Worm (Caenorhabditis elegans) whole organism, young adult: ENCODE data around the gene Y22D7AL.10.

Source experiments
- B0019.2 ChIP-seq: fragments of 200-800 bp; sonication (Bioruptor generic); conservative IDR thresholded peaks from 2 replicates; pipeline ENCODE4 v1.3.6; 2022; ENCODE audit warnings: missing genetic modification reagents, missing genetic modification characterization, missing compliant biosample characterization
- B0261.1 ChIP-seq: sonication (generic microtip); optimal IDR thresholded peaks from 2 replicates; lab custom pipeline; 2016; ENCODE audit warnings: mild to moderate bottlenecking, missing genetic modification characterization, moderate library complexity, missing compliant biosample characterization
- C17E4.6 ChIP-seq: fragments of 200-800 bp; sonication (Bioruptor generic); IDR thresholded peaks from 2 replicates; pipeline ENCODE4 v1.3.6; 2022; ENCODE audit warnings: missing genetic modification reagents, missing genetic modification characterization, missing compliant biosample characterization
- F10E7.11 ChIP-seq: sonication (generic microtip); optimal IDR thresholded peaks from 2 replicates; lab custom pipeline; 2017; ENCODE audit warnings: mild to moderate bottlenecking, missing genetic modification characterization, moderate library complexity, missing compliant biosample characterization
- F22D6.2 ChIP-seq: sonication (generic microtip); optimal IDR thresholded peaks from 2 replicates; lab custom pipeline; 2016; ENCODE audit warnings: mild to moderate bottlenecking, missing genetic modification characterization, missing compliant biosample characterization
- F39B2.1 ChIP-seq: fragments of 200-800 bp; sonication (Bioruptor generic); IDR thresholded peaks from 2 replicates; pipeline ENCODE4 v1.3.6; 2022; ENCODE audit warnings: missing genetic modification reagents, missing genetic modification characterization, missing compliant biosample characterization
- K12H6.12 ChIP-seq: fragments of 200-800 bp; sonication (Bioruptor generic); optimal IDR thresholded peaks from 2 replicates; lab custom pipeline; 2018; ENCODE audit warnings: mild to moderate bottlenecking, missing genetic modification characterization, missing compliant biosample characterization
- Y53F4B.3 ChIP-seq: fragments of 200-800 bp; sonication (Bioruptor generic); IDR thresholded peaks from 2 replicates; pipeline ENCODE4 v1.3.6; 2022; ENCODE audit warnings: missing genetic modification reagents, missing genetic modification characterization, missing compliant biosample characterization
- akir-1 ChIP-seq: fragments of 200-800 bp; sonication (Bioruptor generic); optimal IDR thresholded peaks from 2 replicates; lab custom pipeline; 2018; ENCODE audit warnings: mild to moderate bottlenecking, missing genetic modification characterization, moderate library complexity, missing compliant biosample characterization
- ama-1 ChIP-seq, 3 experiments: fragments of 150-350 bp in 1 of 3; sonication (generic microtip) in 2 of 3; optimal IDR thresholded peaks; 2 replicates each; lab custom pipeline; 2014 to 2018; ENCODE audit warnings: missing biosample characterization in 2 of 3, missing genetic modification characterization in 2 of 3, missing genetic modification reagents in 2 of 3
- atf-7 ChIP-seq: sonication (generic microtip); optimal IDR thresholded peaks from 2 replicates; lab custom pipeline; 2017; ENCODE audit warnings: mild to moderate bottlenecking, missing genetic modification characterization, missing compliant biosample characterization
- athp-1 ChIP-seq: sonication (generic microtip); optimal IDR thresholded peaks from 2 replicates; lab custom pipeline; 2017; ENCODE audit warnings: mild to moderate bottlenecking, missing genetic modification characterization, missing compliant biosample characterization
- cebp-1 ChIP-seq, 2 experiments: fragments of 200-800 bp in 1 of 2; sonication (Bioruptor generic) in 1 of 2; sonication (generic microtip) in 1 of 2; IDR thresholded peaks in 1 of 2; optimal IDR thresholded peaks in 1 of 2; 2 replicates each; pipeline versions ENCODE4 v1.3.6 to Lab custom; 2017 to 2022; ENCODE audit warnings: missing compliant biosample characterization in 2 of 2, missing genetic modification characterization in 2 of 2, mild to moderate bottlenecking in 1 of 2, missing genetic modification reagents in 1 of 2, moderate library complexity in 1 of 2
- cebp-2 ChIP-seq: fragments of 200-800 bp; sonication (Bioruptor generic); IDR thresholded peaks from 2 replicates; pipeline ENCODE4 v1.3.6; 2022; ENCODE audit warnings: missing genetic modification characterization, missing compliant biosample characterization
- ceh-91 ChIP-seq: fragments of 200-800 bp; sonication (Bioruptor generic); IDR thresholded peaks from 2 replicates; pipeline ENCODE4 v1.3.6; 2022; ENCODE audit warnings: missing genetic modification reagents, missing genetic modification characterization, missing compliant biosample characterization
- chd-7 ChIP-seq: sonication (generic microtip); optimal IDR thresholded peaks from 2 replicates; lab custom pipeline; 2016; ENCODE audit warnings: mild to moderate bottlenecking, missing genetic modification characterization, moderate library complexity, missing compliant biosample characterization
- dpff-1 ChIP-seq: sonication (generic microtip); optimal IDR thresholded peaks from 2 replicates; lab custom pipeline; 2017; ENCODE audit warnings: mild to moderate bottlenecking, missing genetic modification characterization, missing compliant biosample characterization
- dpl-1 ChIP-seq: fragments of 150-350 bp; optimal IDR thresholded peaks from 2 replicates; lab custom pipeline; 2014; ENCODE audit warnings: missing biosample characterization, missing genetic modification reagents, missing genetic modification characterization
- efl-1 ChIP-seq: fragments of 150-350 bp; optimal IDR thresholded peaks from 2 replicates; lab custom pipeline; 2014; ENCODE audit warnings: missing biosample characterization, missing genetic modification reagents, missing genetic modification characterization
- egl-18 ChIP-seq: fragments of 200-800 bp; sonication (Bioruptor generic); IDR thresholded peaks from 2 replicates; pipeline ENCODE4 v1.3.6; 2022; ENCODE audit warnings: missing genetic modification reagents, missing genetic modification characterization, missing compliant biosample characterization
- ets-4 ChIP-seq: fragments of 200-800 bp; sonication (Bioruptor generic); optimal IDR thresholded peaks from 2 replicates; lab custom pipeline; 2018; ENCODE audit warnings: mild to moderate bottlenecking, missing genetic modification characterization, missing compliant biosample characterization
- fkh-3 ChIP-seq: sonication (generic microtip); optimal IDR thresholded peaks from 2 replicates; lab custom pipeline; 2016; ENCODE audit warnings: mild to moderate bottlenecking, missing genetic modification characterization, missing compliant biosample characterization
- him-1 ChIP-seq: sonication (generic microtip); optimal IDR thresholded peaks from 2 replicates; lab custom pipeline; 2016; ENCODE audit warnings: missing genotype, missing genetic modification reagents, missing genetic modification characterization, missing compliant biosample characterization
- hlh-26 ChIP-seq: fragments of 200-800 bp; sonication (Bioruptor generic); conservative IDR thresholded peaks from 2 replicates; pipeline ENCODE4 v1.3.6; 2022; ENCODE audit warnings: missing genetic modification reagents, missing genetic modification characterization, missing compliant biosample characterization
- hmg-1.2 ChIP-seq: fragments of 200-800 bp; sonication (Bioruptor generic); IDR thresholded peaks from 2 replicates; pipeline ENCODE4 v1.3.6; 2022; ENCODE audit warnings: missing genetic modification reagents, missing genetic modification characterization, missing compliant biosample characterization
- hrde-1 ChIP-seq: sonication (generic microtip); optimal IDR thresholded peaks from 2 replicates; lab custom pipeline; 2016; ENCODE audit warnings: missing genetic modification characterization, mild to moderate bottlenecking, missing compliant biosample characterization, moderate library complexity, missing genotype, missing genetic modification reagents, borderline replicate concordance
- let-607 ChIP-seq, 2 experiments: fragments of 200-800 bp in 1 of 2; sonication (Bioruptor generic) in 1 of 2; sonication (generic microtip) in 1 of 2; optimal IDR thresholded peaks; 2 replicates each; lab custom pipeline; 2016 to 2018; ENCODE audit warnings: mild to moderate bottlenecking in 2 of 2, missing compliant biosample characterization in 2 of 2, missing genetic modification characterization in 2 of 2, moderate library complexity in 2 of 2, missing genotype in 1 of 2
- lin-26 ChIP-seq: fragments of 200-800 bp; sonication (Bioruptor generic); IDR thresholded peaks from 2 replicates; pipeline ENCODE4 v1.3.6; 2022; ENCODE audit warnings: missing genetic modification reagents, missing genetic modification characterization, missing compliant biosample characterization
- lin-40 ChIP-seq: sonication (generic microtip); optimal IDR thresholded peaks from 2 replicates; lab custom pipeline; 2016; ENCODE audit warnings: missing genetic modification characterization, mild to moderate bottlenecking, missing compliant biosample characterization, missing genotype, missing genetic modification reagents
- madf-6 ChIP-seq: fragments of 200-800 bp; sonication (Bioruptor generic); IDR thresholded peaks from 2 replicates; pipeline ENCODE4 v1.3.6; 2022; ENCODE audit warnings: missing genetic modification reagents, missing genetic modification characterization, missing compliant biosample characterization
- madf-8 ChIP-seq: fragments of 200-800 bp; sonication (Bioruptor generic); conservative IDR thresholded peaks from 2 replicates; pipeline ENCODE4 v1.3.6; 2022; ENCODE audit warnings: missing genetic modification reagents, missing genetic modification characterization, missing compliant biosample characterization
- mcd-1 ChIP-seq: fragments of 200-800 bp; sonication (Bioruptor generic); IDR thresholded peaks from 2 replicates; pipeline ENCODE4 v1.3.6; 2022; ENCODE audit warnings: missing genetic modification reagents, missing genetic modification characterization, missing compliant biosample characterization
- nhr-80 ChIP-seq: sonication (generic microtip); optimal IDR thresholded peaks from 2 replicates; lab custom pipeline; 2016; ENCODE audit warnings: missing genetic modification characterization, missing compliant biosample characterization
- nhr-90 ChIP-seq: sonication (generic microtip); optimal IDR thresholded peaks from 2 replicates; lab custom pipeline; 2016; ENCODE audit warnings: missing genotype, mild to moderate bottlenecking, missing genetic modification characterization, missing compliant biosample characterization
- pbrm-1 ChIP-seq: fragments of 200-800 bp; sonication (Bioruptor generic); IDR thresholded peaks from 2 replicates; pipeline ENCODE4 v1.3.6; 2022; ENCODE audit warnings: missing genetic modification reagents, missing genetic modification characterization, missing compliant biosample characterization
- rec-8 ChIP-seq, 2 experiments: sonication (generic microtip); optimal IDR thresholded peaks; 2 replicates each; lab custom pipeline; 2016; ENCODE audit warnings: mild to moderate bottlenecking in 2 of 2, missing genetic modification characterization in 2 of 2, missing genetic modification reagents in 2 of 2, missing genotype in 2 of 2, missing biosample characterization in 1 of 2, missing compliant biosample characterization in 1 of 2, moderate library complexity in 1 of 2
- sdz-38 ChIP-seq: sonication (generic microtip); optimal IDR thresholded peaks from 2 replicates; lab custom pipeline; 2016; ENCODE audit warnings: missing genotype, missing genetic modification characterization, missing compliant biosample characterization
- snpc-4 ChIP-seq, 5 experiments: fragments of 150-350 bp in 1 of 5; sonication (generic microtip) in 4 of 5; optimal IDR thresholded peaks; 2 replicates each; lab custom pipeline; 2014 to 2018; ENCODE audit warnings: missing genetic modification characterization in 5 of 5, missing biosample characterization in 3 of 5, antibody characterized with exemption in 2 of 5, mild to moderate bottlenecking in 2 of 5, missing compliant biosample characterization in 2 of 5, missing genotype in 2 of 5, moderate library complexity in 2 of 5, missing genetic modification reagents in 1 of 5
- somi-1 ChIP-seq: fragments of 200-800 bp; sonication (Bioruptor generic); optimal IDR thresholded peaks from 2 replicates; lab custom pipeline; 2018; ENCODE audit warnings: mild to moderate bottlenecking, missing genetic modification characterization, missing compliant biosample characterization
- tlf-1 ChIP-seq: fragments of 200-800 bp; sonication (Bioruptor generic); optimal IDR thresholded peaks from 2 replicates; lab custom pipeline; 2018; ENCODE audit warnings: mild to moderate bottlenecking, missing genetic modification characterization, missing compliant biosample characterization
- unc-62 ChIP-seq: fragments of 150-350 bp; optimal IDR thresholded peaks from 2 replicates; lab custom pipeline; 2014; ENCODE audit warnings: missing biosample characterization, missing genetic modification reagents, missing genetic modification characterization
- zim-3 ChIP-seq: sonication (generic microtip); optimal IDR thresholded peaks from 2 replicates; lab custom pipeline; 2017; ENCODE audit warnings: mild to moderate bottlenecking, missing genetic modification characterization, moderate library complexity, missing compliant biosample characterization
- ztf-3 ChIP-seq: fragments of 200-800 bp; sonication (Bioruptor generic); optimal IDR thresholded peaks from 2 replicates; lab custom pipeline; 2018; ENCODE audit warnings: mild to moderate bottlenecking, missing genetic modification characterization, missing compliant biosample characterization
- ztf-6 ChIP-seq: fragments of 200-800 bp; sonication (Bioruptor generic); IDR thresholded peaks from 2 replicates; pipeline ENCODE4 v1.3.6; 2022; ENCODE audit warnings: missing genetic modification reagents, missing genetic modification characterization, missing compliant biosample characterization

The Y22D7AL.10 gene

ce11 chrIII:1616245-1617026, 2.3 kb downstream of the Y22D7AL.10 start (continued):
- no peak for TF ChIP-seq ets-4 (GFP tag; lab: Kevin White, UChicago)
- 0 out of 2 replicates have a peak, but pooled peaks have one; percentile 36 for TF ChIP-seq hmg-1.2 (GFP tag; lab: Robert Waterston, UW)
- TF ChIP-seq snpc-4 (GFP tag; optimal IDR thresholded peaks at IDR 0.05; lab: Kevin White, UChicago): no peak
- peak in 1 of 4 experiments; percentile 59 for TF ChIP-seq snpc-4 (tag; optimal IDR thresholded peaks at IDR 0.05; lab: Kevin White, UChicago)
- 0 out of 2 replicates have a peak, but pooled peaks have one; percentile 17 for TF ChIP-seq C17E4.6 (GFP tag; lab: Robert Waterston, UW)
- peak; percentile 92 for TF ChIP-seq dpff-1 (tag; lab: Kevin White, UChicago)
- peak; percentile 83 for TF ChIP-seq fkh-3 (tag; lab: Kevin White, UChicago)
- no peak for TF ChIP-seq unc-62 (GFP tag; lab: Kevin White, UChicago)
- TF ChIP-seq sdz-38 (tag; lab: Kevin White, UChicago): no peak
- TF ChIP-seq ceh-91 (GFP tag; lab: Robert Waterston, UW): no peak
- TF ChIP-seq zim-3: peak; percentile 51
- TF ChIP-seq ztf-3 (GFP tag; lab: Kevin White, UChicago): peak; percentile 29
- TF ChIP-seq atf-7: peak; percentile 79
- 0 out of 2 replicates have a peak, but pooled peaks have one; percentile 4 for TF ChIP-seq cebp-2 (GFP tag; lab: Robert Waterston, UW)
- no peak for TF ChIP-seq B0019.2 (GFP tag; lab: Robert Waterston, UW)
- TF ChIP-seq athp-1 (tag; lab: Kevin White, UChicago): peak; percentile 95
- TF ChIP-seq egl-18 (GFP tag; lab: Robert Waterston, UW): peak; percentile 68; the same call in 1 of the 2 replicates
- 0 out of 2 replicates have a peak, but pooled peaks have one; percentile 7 for TF ChIP-seq madf-8
- TF ChIP-seq madf-6 (GFP tag; lab: Robert Waterston, UW): peak; percentile 63
- no peak for TF ChIP-seq somi-1 (GFP tag; lab: Kevin White, UChicago)
- peak; percentile 45 for TF ChIP-seq efl-1 (GFP tag; lab: Kevin White, UChicago)
- 0 out of 2 replicates have a peak, but pooled peaks have one; percentile 7 for TF ChIP-seq cebp-1 (GFP tag; IDR thresholded peaks at IDR 0.05; lab: Robert Waterston, UW)
- peak; percentile 68 for TF ChIP-seq cebp-1 (tag; optimal IDR thresholded peaks at IDR 0.05; lab: Kevin White, UChicago)
- peak; percentile 89 for TF ChIP-seq chd-7
- peak; percentile 88 for TF ChIP-seq mcd-1
- no peak for TF ChIP-seq akir-1 (GFP tag; lab: Kevin White, UChicago)
- no peak for TF ChIP-seq ztf-6 (GFP tag; lab: Robert Waterston, UW)
- no peak for TF ChIP-seq F22D6.2 (tag; lab: Kevin White, UChicago)
- peak; percentile 53; the same call in 1 of the 2 replicates for TF ChIP-seq pbrm-1
- TF ChIP-seq tlf-1 (GFP tag; lab: Kevin White, UChicago): peak; percentile 74
- no peak for TF ChIP-seq nhr-80
- no peak for TF ChIP-seq him-1 (tag; lab: Kevin White, UChicago)
- TF ChIP-seq B0261.1 (tag; lab: Kevin White, UChicago): peak; percentile 29
- TF ChIP-seq lin-40 (tag; lab: Kevin White, UChicago): peak; percentile 43
- TF ChIP-seq F10E7.11 (tag; lab: Kevin White, UChicago): peak; percentile 93
- peak in 1 of 2 experiments; percentile 41 for TF ChIP-seq rec-8 (tag; optimal IDR thresholded peaks at IDR 0.05; lab: Kevin White, UChicago)
- TF ChIP-seq let-607 (tag; optimal IDR thresholded peaks at IDR 0.05; lab: Kevin White, UChicago): peak in 1 of 2 experiments; percentile 47
- no peak; the same call in 1 of the 2 replicates for TF ChIP-seq F39B2.1
- no peak for TF ChIP-seq K12H6.12 (tag; lab: Kevin White, UChicago)
- no peak for TF ChIP-seq Y53F4B.3 (GFP tag; lab: Robert Waterston, UW)
- TF ChIP-seq lin-26 (GFP tag; lab: Robert Waterston, UW): peak; percentile 44; the same call in 1 of the 2 replicates
- TF ChIP-seq ama-1 (optimal IDR thresholded peaks at IDR 0.05; lab: Kevin White, UChicago): peak; percentile 94
- TF ChIP-seq ama-1 (GFP tag; optimal IDR thresholded peaks at IDR 0.05; lab: Kevin White, UChicago): no peak
- TF ChIP-seq hlh-26 (GFP tag; lab: Robert Waterston, UW): no peak
- TF ChIP-seq nhr-90 (tag; lab: Kevin White, UChicago): peak; percentile 64
- TF ChIP-seq hrde-1 (tag; lab: Kevin White, UChicago): peak; percentile 85
- TF ChIP-seq dpl-1: peak; percentile 36
